Worm (Caenorhabditis elegans): ENCODE data around the gene eif-2Bdelta.
A peak's percentile ranks its signal among the peaks of the same experiment; 100 is the strongest.

eif-2Bdelta gene

DNA sequence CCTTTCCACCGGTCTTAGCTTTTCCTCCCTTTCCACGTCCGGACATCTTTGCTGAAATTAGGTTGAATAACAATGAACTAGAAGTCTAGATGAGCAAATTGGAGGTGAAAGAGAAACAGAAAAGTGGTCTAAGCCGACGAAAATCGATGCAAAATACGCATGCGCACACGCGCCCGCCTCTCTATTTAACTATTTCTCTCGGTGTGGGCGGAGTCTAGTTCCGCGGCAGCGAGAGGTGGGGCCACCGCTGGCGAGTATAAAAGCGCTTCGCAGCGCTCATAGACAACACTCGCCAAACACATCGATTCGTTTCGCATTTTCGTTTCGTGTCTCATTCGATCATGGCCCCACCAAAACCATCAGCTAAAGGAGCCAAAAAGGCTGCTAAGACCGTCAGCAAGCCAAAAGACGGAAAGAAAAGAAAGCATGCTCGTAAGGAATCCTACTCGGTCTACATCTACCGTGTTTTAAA, 31.6 kb downstream of the eif-2Bdelta start, which contains the start of the genes his-35 and his-41:
Gene his-35 (minus strand): TSS at position 51 of the 472 bp plus-strand sequence.
Gene his-41 (plus strand): TSS at position 299 of the 472 bp plus-strand sequence.
- TF ChIP-seq skn-1 (tag; optimal IDR thresholded peaks at IDR 0.05) = no peak
- TF ChIP-seq ceh-28 (tag; optimal IDR thresholded peaks at IDR 0.05) = peak; percentile 7
- peak; percentile 85 for TF ChIP-seq ama-1 (optimal IDR thresholded peaks at IDR 0.05)
- TF ChIP-seq nfya-1 (tag; optimal IDR thresholded peaks at IDR 0.05; ENCODE audit: insufficient read depth) = peak; percentile 69
- no peak for TF ChIP-seq fkh-10 (GFP tag; optimal IDR thresholded peaks at IDR 0.05)
- TF ChIP-seq pha-4 (tag; optimal IDR thresholded peaks at IDR 0.05) = peak; percentile 34
- peak; percentile 16 for TF ChIP-seq tbx-2 (tag; optimal IDR thresholded peaks at IDR 0.05)
- TF ChIP-seq nhr-25 (tag; optimal IDR thresholded peaks at IDR 0.05) = peak; percentile 77
- TF ChIP-seq snpc-4 (tag; optimal IDR thresholded peaks at IDR 0.05) = peak; percentile 24
- TF ChIP-seq lsy-12 (tag; optimal IDR thresholded peaks at IDR 0.05) = peak; percentile 3
- no peak for TF ChIP-seq ZK546.5 (tag; optimal IDR thresholded peaks at IDR 0.05)
- peak; percentile 15 for TF ChIP-seq nhr-43 (tag; optimal IDR thresholded peaks at IDR 0.05; ENCODE audit: poor library complexity, severe bottlenecking)
- peak; percentile 37 for TF ChIP-seq lin-15B (tag; optimal IDR thresholded peaks at IDR 0.05)
- TF ChIP-seq lin-39 (tag; optimal IDR thresholded peaks at IDR 0.05) = peak; percentile 57
- TF ChIP-seq nhr-28 (tag; optimal IDR thresholded peaks at IDR 0.05) = no peak
- TF ChIP-seq jun-1 (tag; optimal IDR thresholded peaks at IDR 0.05) = peak; percentile 41

DNA sequence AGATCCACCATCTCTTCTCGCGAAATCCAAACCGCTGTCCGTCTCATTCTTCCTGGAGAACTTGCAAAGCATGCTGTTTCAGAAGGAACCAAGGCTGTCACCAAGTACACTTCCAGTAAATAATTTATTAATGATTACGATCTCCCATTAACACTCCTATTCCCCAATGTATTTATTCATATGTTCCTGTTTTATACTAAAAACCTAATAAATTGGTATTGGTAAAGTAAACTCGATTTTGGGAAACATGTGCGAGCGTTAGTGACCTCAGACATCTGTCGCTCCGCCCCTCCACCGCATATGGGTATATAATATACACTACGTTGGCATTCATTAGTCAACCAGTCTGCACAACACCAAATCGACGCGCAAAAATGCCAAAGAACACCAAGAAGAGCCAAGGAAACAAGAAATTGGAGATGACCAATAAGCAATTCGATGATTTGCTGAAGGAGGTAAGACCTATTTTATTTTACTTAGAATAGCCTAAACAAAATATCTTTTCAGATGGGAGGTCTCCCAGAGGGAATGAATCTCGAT, 32.5 kb downstream of the eif-2Bdelta start, which contains the start of gene C50F4.6:
Gene C50F4.6 (plus strand): TSS at position 51 of the 540 bp plus-strand sequence.
- TF ChIP-seq sea-2 (GFP tag; optimal IDR thresholded peaks at IDR 0.05) (no peak), ama-1 (optimal IDR thresholded peaks at IDR 0.05) (peak; percentile 48)

DNA sequence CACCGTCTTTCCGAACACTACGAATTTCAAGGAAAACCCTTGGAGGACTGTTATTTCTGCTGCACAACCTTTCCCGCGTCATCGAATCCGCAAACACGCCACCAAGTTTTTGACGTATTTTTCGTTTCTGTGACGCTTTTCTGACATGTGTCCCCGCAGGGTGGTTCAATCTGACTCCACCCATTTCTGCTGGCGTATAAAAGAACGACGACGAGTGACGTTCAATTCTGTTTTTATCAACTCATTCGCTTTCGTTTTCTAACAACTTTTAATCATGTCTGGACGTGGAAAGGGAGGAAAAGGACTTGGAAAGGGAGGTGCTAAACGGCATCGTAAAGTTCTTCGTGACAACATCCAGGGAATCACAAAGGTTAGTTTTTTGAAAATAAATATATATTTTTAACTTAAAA, 33.2 kb downstream of the eif-2Bdelta start, which contains the start of gene his-37:
Gene his-37 (plus strand): TSS at position 246 of the 410 bp plus-strand sequence.
- TF ChIP-seq nhr-67 (tag; optimal IDR thresholded peaks at IDR 0.05) (no peak), elt-1 (tag; optimal IDR thresholded peaks at IDR 0.05) (peak; percentile 88), ztf-11 (tag; optimal IDR thresholded peaks at IDR 0.05) (peak; percentile 40), fkh-10 (GFP tag; optimal IDR thresholded peaks at IDR 0.05) (peak; percentile 99), ceh-28 (tag; optimal IDR thresholded peaks at IDR 0.05) (peak; percentile 92), pha-4 (tag; optimal IDR thresholded peaks at IDR 0.05) (peak; percentile 98), egl-5 (tag; optimal IDR thresholded peaks at IDR 0.05) (peak; percentile 87), R02D3.7 (tag; optimal IDR thresholded peaks at IDR 0.05) (peak; percentile 89), ceh-9 (tag; optimal IDR thresholded peaks at IDR 0.05) (no peak), nhr-237 (tag; optimal IDR thresholded peaks at IDR 0.05) (no peak), lsy-12 (tag; optimal IDR thresholded peaks at IDR 0.05) (peak; percentile 99), unc-62 (GFP tag; optimal IDR thresholded peaks at IDR 0.05) (peak; percentile 97), snpc-4 (tag; optimal IDR thresholded peaks at IDR 0.05) (peak; percentile 96), mdl-1 (tag; optimal IDR thresholded peaks at IDR 0.05) (peak; percentile 52), lin-39 (tag; optimal IDR thresholded peaks at IDR 0.05) (peak; percentile 97), skn-1 (tag; optimal IDR thresholded peaks at IDR 0.05) (peak; percentile 89), hmg-11 (tag; optimal IDR thresholded peaks at IDR 0.05) (peak; percentile 91), aly-2 (tag; optimal IDR thresholded peaks at IDR 0.05) (peak; percentile 64), sea-2 (GFP tag; optimal IDR thresholded peaks at IDR 0.05) (peak; percentile 94), elt-2 (tag; optimal IDR thresholded peaks at IDR 0.05) (peak; percentile 94), nhr-43 (tag; optimal IDR thresholded peaks at IDR 0.05; ENCODE audit: poor library complexity, severe bottlenecking) (peak; percentile 98), lin-15B (tag; optimal IDR thresholded peaks at IDR 0.05) (peak; percentile 95), elt-3 (tag; optimal IDR thresholded peaks at IDR 0.05) (peak; percentile 76 to 98 (median 96)), ZK546.5 (tag; optimal IDR thresholded peaks at IDR 0.05) (peak; percentile 44), nhr-76 (tag; optimal IDR thresholded peaks at IDR 0.05) (peak; percentile 92), nhr-12 (tag; optimal IDR thresholded peaks at IDR 0.05) (no peak), ama-1 (optimal IDR thresholded peaks at IDR 0.05) (peak; percentile 88), nhr-11 (tag; optimal IDR thresholded peaks at IDR 0.05) (peak; percentile 99), daf-12 (tag; optimal IDR thresholded peaks at IDR 0.05) (no peak), zag-1 (tag; optimal IDR thresholded peaks at IDR 0.05) (peak; percentile 86), nhr-28 (tag; optimal IDR thresholded peaks at IDR 0.05) (peak; percentile 71), nhr-77 (tag; optimal IDR thresholded peaks at IDR 0.05) (peak; percentile 92), nhr-23 (tag; optimal IDR thresholded peaks at IDR 0.05) (peak; percentile 100), nhr-25 (tag; optimal IDR thresholded peaks at IDR 0.05) (peak; percentile 100), eor-1 (tag; optimal IDR thresholded peaks at IDR 0.05) (peak; percentile 84 to 86), fkh-2 (tag; optimal IDR thresholded peaks at IDR 0.05) (peak; percentile 73), ztf-4 (tag; optimal IDR thresholded peaks at IDR 0.05) (peak; percentile 91), egl-27 (tag; optimal IDR thresholded peaks at IDR 0.05) (peak; percentile 90), tbx-2 (tag; optimal IDR thresholded peaks at IDR 0.05) (peak; percentile 97), ceh-82 (tag; optimal IDR thresholded peaks at IDR 0.05) (peak; percentile 92), nfya-1 (tag; optimal IDR thresholded peaks at IDR 0.05; ENCODE audit: insufficient read depth) (peak; percentile 98), ceh-16 (tag; optimal IDR thresholded peaks at IDR 0.05) (peak; percentile 72), fos-1 (tag; optimal IDR thresholded peaks at IDR 0.05) (peak; percentile 95), unc-39 (tag; optimal IDR thresholded peaks at IDR 0.05) (no peak), jun-1 (tag; optimal IDR thresholded peaks at IDR 0.05) (peak; percentile 98)
